Fruit fly (Drosophila melanogaster) whole organism: ENCODE measurements around the gene slp1.

Experiments used
- Dll ChIP-seq: fragments of >200 bp; optimal IDR thresholded peaks from 2 replicates; lab custom pipeline; 2017
- usp ChIP-seq: fragments of >200 bp; optimal IDR thresholded peaks from 2 replicates; lab custom pipeline; 2017; ENCODE audit warnings: missing biosample characterization, missing genetic modification characterization, mixed read lengths

dm6 chr2L:3856372-3856771 is 30.9 kb downstream of the slp1 start:
- no peak for TF ChIP-seq usp (GFP tag; lab: Kevin White, UChicago)
- no peak for TF ChIP-seq Dll
